Fruit fly (Drosophila melanogaster): ENCODE data around the gene CG31495.

DNA sequence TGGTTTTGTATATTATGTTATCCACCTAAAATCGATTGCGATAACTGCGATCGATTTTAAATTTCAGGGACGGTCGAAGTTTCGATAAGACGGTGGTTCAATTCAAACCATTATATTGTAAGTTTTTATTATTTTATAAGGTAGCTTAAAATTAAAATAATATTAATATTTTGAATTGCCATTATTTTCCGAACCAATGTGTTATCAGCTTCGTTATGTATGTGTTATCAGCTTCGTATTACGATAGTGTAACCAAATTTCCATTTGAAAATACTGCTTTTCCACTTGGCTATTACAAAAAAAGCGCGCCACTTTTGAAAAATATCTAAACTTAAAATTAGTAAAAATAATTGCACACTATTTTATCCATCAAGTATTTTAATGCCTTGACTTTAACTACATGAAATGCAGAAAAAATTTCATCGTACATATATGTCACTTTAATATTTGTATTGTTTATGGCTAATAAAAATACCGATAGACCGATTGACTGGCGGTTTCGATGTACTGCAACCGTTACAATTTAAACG is at the start of gene CG31495:
- TF ChIP-seq fru (GFP tag; optimal IDR thresholded peaks at IDR 0.05) = no peak
- TF ChIP-seq h (GFP tag; optimal IDR thresholded peaks at IDR 0.05) = no peak
- TF ChIP-seq usp (GFP tag; optimal IDR thresholded peaks at IDR 0.05) = no peak
- TF ChIP-seq Mio (GFP tag; optimal IDR thresholded peaks at IDR 0.05) = no peak

All from whole organism, wandering third instar larva.